Fruit fly (Drosophila melanogaster) whole organism, adult: ENCODE measurements around the gene CG9360.

Source experiments
- CG12768 ChIP-seq: fragments of 200-800 bp; sonication (Bioruptor generic); optimal IDR thresholded peaks from 2 replicates; lab custom pipeline; 2017; ENCODE audit warnings: missing biosample characterization, missing genetic modification characterization, mild to moderate bottlenecking, moderate library complexity, missing genetic modification reagents
- Crg-1 ChIP-seq: fragments of 200-800 bp; sonication (Bioruptor generic); optimal IDR thresholded peaks from 2 replicates; lab custom pipeline; 2016; ENCODE audit warnings: missing biosample characterization, missing genetic modification characterization
- Hr96 ChIP-seq: fragments of 200-800 bp; sonication (Bioruptor generic); optimal IDR thresholded peaks from 2 replicates; lab custom pipeline; 2016; ENCODE audit warnings: missing biosample characterization, missing genetic modification characterization

dm6 chrX:11805066-11805766 is 40.8 kb upstream of the CG9360 start:
- TF ChIP-seq Crg-1 (no peak), Hr96 (GFP tag; lab: Kevin White, UChicago) (no peak), CG12768 (GFP tag; lab: Kevin White, UChicago) (peak; percentile 38)
